Fruit fly (Drosophila melanogaster): ENCODE measurements around the gene CG3699.

The CG3699 gene

dm6 chrX:948285-948556 is 921 bp upstream of the CG3699 start (continued):
- no peak for TF ChIP-seq nerfin-1 (tag; optimal IDR thresholded peaks at IDR 0.05)
- TF ChIP-seq nerfin-2 (GFP tag; IDR thresholded peaks at IDR 0.05; ENCODE audit: partially characterized antibody), result no peak
- TF ChIP-seq zfh2 (GFP tag; optimal IDR thresholded peaks at IDR 0.05), result peak; percentile 45
- TF ChIP-seq run (tag; optimal IDR thresholded peaks at IDR 0.05), result no peak
- TF ChIP-seq CG33557 (GFP tag; optimal IDR thresholded peaks at IDR 0.05), result no peak
- TF ChIP-seq Ssrp (tag; optimal IDR thresholded peaks at IDR 0.05), result no peak
- no peak for TF ChIP-seq CG3281 (GFP tag; optimal IDR thresholded peaks at IDR 0.05)
- no peak for TF ChIP-seq Mad (GFP tag; optimal IDR thresholded peaks at IDR 0.05)
- TF ChIP-seq mirr (GFP tag; optimal IDR thresholded peaks at IDR 0.05), result no peak
- no peak for TF ChIP-seq CG9876 (GFP tag; optimal IDR thresholded peaks at IDR 0.05)
- TF ChIP-seq vnd (GFP tag; IDR thresholded peaks at IDR 0.05; ENCODE audit: partially characterized antibody), result no peak
- no peak for TF ChIP-seq Hey (tag; optimal IDR thresholded peaks at IDR 0.05)
- no peak for TF ChIP-seq Dp (GFP tag; optimal IDR thresholded peaks at IDR 0.05)
- no peak for TF ChIP-seq crol (GFP tag; IDR thresholded peaks at IDR 0.05)
- TF ChIP-seq CG12236 (GFP tag; optimal IDR thresholded peaks at IDR 0.05), result no peak
- no peak for TF ChIP-seq CG4404 (GFP tag; IDR thresholded peaks at IDR 0.05)
- TF ChIP-seq z (GFP tag; IDR thresholded peaks at IDR 0.05), result no peak
- TF ChIP-seq tup (GFP tag; optimal IDR thresholded peaks at IDR 0.05), result no peak
- no peak for TF ChIP-seq CG34422 (GFP tag; IDR thresholded peaks at IDR 0.05)
- TF ChIP-seq cad (GFP tag; optimal IDR thresholded peaks at IDR 0.05), result no peak
- no peak for TF ChIP-seq MTF-1 (GFP tag; optimal IDR thresholded peaks at IDR 0.05; ENCODE audit: borderline replicate concordance)
- no peak for TF ChIP-seq CG1602 (GFP tag; optimal IDR thresholded peaks at IDR 0.05)
- no peak for TF ChIP-seq sc (optimal IDR thresholded peaks at IDR 0.05)
- TF ChIP-seq sc (GFP tag; optimal IDR thresholded peaks at IDR 0.05), result no peak
- TF ChIP-seq CG9609 (GFP tag; optimal IDR thresholded peaks at IDR 0.05), result no peak
- TF ChIP-seq hkb (optimal IDR thresholded peaks at IDR 0.05), result no peak
- 0 out of 2 replicates have a peak, but pooled peaks have one; percentile 32 for TF ChIP-seq hkb (GFP tag; IDR thresholded peaks at IDR 0.05)
- TF ChIP-seq knrl (GFP tag; IDR thresholded peaks at IDR 0.05; ENCODE audit: partially characterized antibody), result no peak
- no peak for TF ChIP-seq CG9437 (GFP tag; optimal IDR thresholded peaks at IDR 0.05)
- no peak for TF ChIP-seq CG6175 (GFP tag; IDR thresholded peaks at IDR 0.05)
- no peak for TF ChIP-seq PHDP (tag; optimal IDR thresholded peaks at IDR 0.05)
- no peak for TF ChIP-seq ato (GFP tag; IDR thresholded peaks at IDR 0.05; ENCODE audit: partially characterized antibody)
- no peak for TF ChIP-seq HLH4C (GFP tag; IDR thresholded peaks at IDR 0.05; ENCODE audit: partially characterized antibody)
- no peak for TF ChIP-seq CG7357 (GFP tag; IDR thresholded peaks at IDR 0.05)
- no peak for TF ChIP-seq CG33213 (GFP tag; optimal IDR thresholded peaks at IDR 0.05)
- TF ChIP-seq zen (tag; optimal IDR thresholded peaks at IDR 0.05), result no peak
- TF ChIP-seq CG10431 (GFP tag; optimal IDR thresholded peaks at IDR 0.05), result no peak
- TF ChIP-seq emc (GFP tag; optimal IDR thresholded peaks at IDR 0.05), result no peak
- TF ChIP-seq Tbp (GFP tag; optimal IDR thresholded peaks at IDR 0.05), result no peak
- TF ChIP-seq sisA (GFP tag; IDR thresholded peaks at IDR 0.05), result no peak
- TF ChIP-seq Elba2 (GFP tag; optimal IDR thresholded peaks at IDR 0.05), result no peak
- TF ChIP-seq HLH54F (GFP tag; optimal IDR thresholded peaks at IDR 0.05), result no peak
- TF ChIP-seq danr (GFP tag; IDR thresholded peaks at IDR 0.05), result no peak
- no peak for TF ChIP-seq aop (GFP tag; IDR thresholded peaks at IDR 0.05)
- no peak for TF ChIP-seq CG4282 (GFP tag; optimal IDR thresholded peaks at IDR 0.05)
- TF ChIP-seq crp (GFP tag; optimal IDR thresholded peaks at IDR 0.05), result no peak
- no peak for TF ChIP-seq CG31441 (GFP tag; IDR thresholded peaks at IDR 0.05)
- TF ChIP-seq Usf (GFP tag; optimal IDR thresholded peaks at IDR 0.05), result no peak
- TF ChIP-seq Neu2 (GFP tag; optimal IDR thresholded peaks at IDR 0.05; ENCODE audit: borderline replicate concordance), result no peak
- no peak for TF ChIP-seq ro (GFP tag; IDR thresholded peaks at IDR 0.05)
- TF ChIP-seq bsh (GFP tag; optimal IDR thresholded peaks at IDR 0.05), result no peak
- TF ChIP-seq CG16815 (GFP tag; optimal IDR thresholded peaks at IDR 0.05), result no peak
- TF ChIP-seq wor (GFP tag; IDR thresholded peaks at IDR 0.05), result no peak

Measured in whole organism, embryonic.